Worm (Caenorhabditis elegans): ENCODE results near the gene C49F8.1.

C49F8.1 gene

DNA sequence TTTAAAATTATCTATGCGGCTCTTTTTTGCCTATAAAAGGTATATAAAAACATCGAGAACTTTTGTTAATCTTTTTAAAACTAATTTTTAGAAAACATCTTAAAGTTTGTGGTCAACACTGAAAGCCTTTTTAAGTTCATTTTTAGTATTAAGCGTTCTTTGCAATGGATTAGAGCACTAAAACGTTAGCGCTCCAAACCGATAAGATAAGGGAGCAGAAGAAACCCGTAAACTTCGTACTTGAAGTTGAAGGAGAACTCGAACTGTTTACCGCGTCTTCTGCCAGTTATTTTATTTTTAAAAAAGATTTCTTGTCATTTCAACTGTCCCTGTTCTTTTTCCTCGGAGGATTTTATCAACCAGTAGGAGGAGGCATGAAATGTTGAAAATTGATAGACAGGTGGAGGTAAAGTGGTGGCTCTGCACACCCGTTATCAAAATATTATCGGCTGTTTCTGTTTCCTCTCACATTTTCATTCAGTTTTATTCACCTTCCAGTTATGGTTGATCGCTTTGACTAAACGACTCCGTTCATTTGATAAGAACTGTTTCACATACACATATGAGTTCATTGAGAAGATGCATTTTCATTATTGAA lies 25.7 kb downstream of the C49F8.1 start (continued):
- TF ChIP-seq daf-16 (GFP tag; optimal IDR thresholded peaks at IDR 0.05) = peak in 1 of 2 experiments; percentile 49
- peak; percentile 75 for TF ChIP-seq daf-16 (tag; optimal IDR thresholded peaks at IDR 0.05)

DNA sequence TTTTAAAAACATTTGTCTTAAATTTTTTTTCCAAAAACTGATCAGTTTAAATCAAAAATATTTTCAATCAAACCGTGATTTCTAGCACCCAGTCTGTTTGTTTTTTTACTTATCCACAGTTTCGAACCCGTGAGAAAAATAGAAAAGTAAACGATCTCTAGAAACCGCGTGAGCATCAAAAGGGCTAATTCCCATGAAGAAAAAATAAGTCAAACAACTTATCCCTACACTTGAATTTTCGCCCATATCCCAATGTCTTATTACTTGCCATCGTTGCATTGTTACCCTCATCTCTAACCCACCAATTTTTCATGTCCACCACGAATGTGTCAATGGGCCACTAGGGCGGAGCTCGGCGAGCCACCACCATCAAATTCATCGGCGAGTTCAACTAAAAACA lies 27.1 kb downstream of the C49F8.1 start, which contains the start of gene ptr-24:
TSS of gene ptr-24 (plus strand) at position 301 of the 400 bp plus-strand sequence.
- TF ChIP-seq R02D3.7 (tag; optimal IDR thresholded peaks at IDR 0.05) (no peak), unc-62 (GFP tag; optimal IDR thresholded peaks at IDR 0.05 in 1 of 2) (peak in 1 of 2 experiments; percentile 83), unc-62 (tag; optimal IDR thresholded peaks at IDR 0.05) (no peak)

DNA sequence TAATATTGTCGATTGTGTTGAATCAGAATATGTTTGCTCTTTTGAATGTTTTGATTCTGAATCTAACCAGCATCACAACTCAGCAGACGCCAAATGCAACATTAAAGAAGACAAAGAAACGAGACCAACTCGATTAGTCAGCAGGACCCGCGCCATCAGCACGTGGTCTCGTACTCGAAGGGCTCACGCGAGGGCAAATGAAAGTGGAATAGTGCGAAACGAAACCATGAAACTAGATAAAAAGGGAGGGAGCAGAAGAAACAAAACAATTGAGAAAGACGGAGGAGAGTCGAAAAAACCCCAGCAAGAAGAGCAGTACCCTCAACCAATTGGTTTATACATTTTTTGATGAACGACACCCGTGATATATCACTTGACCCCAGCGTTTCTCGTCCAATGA lies 27.8 kb downstream of the C49F8.1 start:
- TF ChIP-seq arid-1 (GFP tag; conservative IDR thresholded peaks at IDR 0.05) (no peak), php-3 (GFP tag; IDR thresholded peaks at IDR 0.05) (no peak), hlh-11 (tag; optimal IDR thresholded peaks at IDR 0.05) (peak; percentile 9), ZK337.2 (GFP tag; IDR thresholded peaks at IDR 0.05) (no peak), dve-1 (tag; optimal IDR thresholded peaks at IDR 0.05; ENCODE audit: insufficient read depth) (no peak), fkh-10 (GFP tag; optimal IDR thresholded peaks at IDR 0.05) (no peak), egl-43 (GFP tag; IDR thresholded peaks at IDR 0.05) (no peak), nhr-10 (tag; optimal IDR thresholded peaks at IDR 0.05) (no peak), hlh-30 (tag; optimal IDR thresholded peaks at IDR 0.05; ENCODE audit: insufficient read depth) (peak; percentile 65), lin-38 (GFP tag; IDR thresholded peaks at IDR 0.05) (no peak), lin-1 (GFP tag; IDR thresholded peaks at IDR 0.05) (no peak), mdl-1 (tag; optimal IDR thresholded peaks at IDR 0.05) (peak in 1 of 2 experiments; percentile 41), ztf-7 (tag; optimal IDR thresholded peaks at IDR 0.05) (no peak), ceh-32 (tag; optimal IDR thresholded peaks at IDR 0.05; ENCODE audit: poor library complexity) (no peak), lsy-2 (tag; optimal IDR thresholded peaks at IDR 0.05) (no peak), mes-2 (tag; optimal IDR thresholded peaks at IDR 0.05; ENCODE audit: poor library complexity, severe bottlenecking) (no peak), aha-1 (tag) (no peak), sdz-12 (GFP tag; optimal IDR thresholded peaks at IDR 0.05) (no peak), aly-2 (tag; optimal IDR thresholded peaks at IDR 0.05) (no peak), Y48G9A.11 (GFP tag; IDR thresholded peaks at IDR 0.05) (no peak), unc-39 (tag; optimal IDR thresholded peaks at IDR 0.05) (no peak)

DNA sequence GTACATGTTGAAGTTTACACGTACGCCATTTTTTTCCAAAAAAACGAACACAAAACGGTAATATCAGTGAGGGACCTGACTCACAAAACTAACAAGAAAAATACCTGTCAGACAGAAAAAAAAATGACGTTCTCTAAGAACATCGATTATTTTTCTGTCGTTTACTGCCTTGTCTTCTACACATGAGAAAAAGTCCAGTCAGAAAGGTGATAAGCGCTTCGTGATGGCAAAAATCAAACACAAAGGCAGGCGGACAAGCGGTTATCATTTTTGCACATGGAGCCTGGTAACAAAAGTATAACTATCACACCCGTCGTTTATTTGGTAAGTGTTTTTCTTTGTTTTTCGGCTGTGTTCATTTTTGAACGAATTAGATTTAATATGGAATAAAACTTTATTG lies 31.0 kb downstream of the C49F8.1 start, which contains the start of gene F46G10.4:
TSS of gene F46G10.4 (plus strand) at position 212 of the 400 bp plus-strand sequence.
- TF ChIP-seq nhr-28 (tag; optimal IDR thresholded peaks at IDR 0.05) (peak; percentile 55), dmd-6 (GFP tag; IDR thresholded peaks at IDR 0.05) (peak; percentile 79), hlh-11 (tag; optimal IDR thresholded peaks at IDR 0.05) (peak; percentile 79), nhr-237 (tag; optimal IDR thresholded peaks at IDR 0.05) (no peak), mdl-1 (tag; optimal IDR thresholded peaks at IDR 0.05) (peak in 1 of 2 experiments; percentile 41), tag-97 (GFP tag; IDR thresholded peaks at IDR 0.05) (no peak), nhr-11 (tag; optimal IDR thresholded peaks at IDR 0.05) (no peak), pqm-1 (tag; optimal IDR thresholded peaks at IDR 0.05) (peak; percentile 90), daf-16 (GFP tag; optimal IDR thresholded peaks at IDR 0.05) (no peak), daf-16 (tag; optimal IDR thresholded peaks at IDR 0.05) (peak; percentile 81), lin-29 (GFP tag; IDR thresholded peaks at IDR 0.05) (no peak), php-3 (GFP tag; IDR thresholded peaks at IDR 0.05) (0 out of 2 replicates have a peak, but pooled peaks have one; percentile 23), dve-1 (tag; optimal IDR thresholded peaks at IDR 0.05; ENCODE audit: insufficient read depth) (peak; percentile 50), nhr-77 (tag; optimal IDR thresholded peaks at IDR 0.05) (peak; percentile 61), lsy-2 (tag; optimal IDR thresholded peaks at IDR 0.05) (no peak), hlh-30 (tag; optimal IDR thresholded peaks at IDR 0.05; ENCODE audit: insufficient read depth) (peak; percentile 3), mxl-3 (GFP tag; optimal IDR thresholded peaks at IDR 0.05) (peak; percentile 8), tra-1 (GFP tag; IDR thresholded peaks at IDR 0.05) (0 out of 2 replicates have a peak, but pooled peaks have one; percentile 29), T20F7.1 (GFP tag; optimal IDR thresholded peaks at IDR 0.05) (no peak), duxl-1 (tag; optimal IDR thresholded peaks at IDR 0.05; ENCODE audit: poor library complexity) (no peak), hif-1 (tag; optimal IDR thresholded peaks at IDR 0.05) (no peak)

Measured in whole organism, L4 larva.